Fruit fly (Drosophila melanogaster) whole organism, prepupa: Measurements from ENCODE around the gene a10.

ENCODE experiments used
- CG11294 ChIP-seq: fragments of 200-800 bp; sonication (Bioruptor generic); IDR thresholded peaks from 2 replicates; pipeline ENCODE4 v1.3.6; 2022; ENCODE audit warnings: missing biosample characterization, missing genetic modification characterization
- CG11762 ChIP-seq: fragments of 200-800 bp; sonication (Bioruptor generic); optimal IDR thresholded peaks from 3 replicates; lab custom pipeline; 2016; ENCODE audit warnings: missing biosample characterization, missing genetic modification characterization; ENCODE audit not compliant: insufficient read depth
- CG4318 ChIP-seq: fragments of 200-800 bp; sonication (Bioruptor generic); optimal IDR thresholded peaks from 3 replicates; lab custom pipeline; 2017; ENCODE audit warnings: missing biosample characterization, mild to moderate bottlenecking, missing genetic modification characterization
- CG6854 ChIP-seq: fragments of 200-800 bp; sonication (Bioruptor generic); optimal IDR thresholded peaks from 2 replicates; lab custom pipeline; 2017; ENCODE audit warnings: missing biosample characterization, mild to moderate bottlenecking, missing genetic modification characterization
- Eip78C ChIP-seq: fragments of 200-800 bp; sonication (Bioruptor generic); peaks from one replicate; lab custom pipeline; 2016; ENCODE audit warnings: missing biosample characterization, missing genetic modification characterization
- Hr39 ChIP-seq: fragments of 200-800 bp; sonication (Bioruptor generic); optimal IDR thresholded peaks from 2 replicates; lab custom pipeline; 2016; ENCODE audit warnings: missing biosample characterization, missing genetic modification characterization
- Sox102F ChIP-seq: fragments of 200-800 bp; sonication (Bioruptor generic); optimal IDR thresholded peaks from 2 replicates; lab custom pipeline; 2016; ENCODE audit warnings: missing biosample characterization, mild to moderate bottlenecking, missing genetic modification characterization
- spab ChIP-seq: fragments of 200-800 bp; sonication (Bioruptor generic); optimal IDR thresholded peaks from 2 replicates; lab custom pipeline; 2017; ENCODE audit warnings: missing biosample characterization, mild to moderate bottlenecking, missing genetic modification characterization, missing genetic modification reagents
- ss ChIP-seq, 2 experiments: fragments of 200-800 bp; sonication (Bioruptor generic); optimal IDR thresholded peaks; 2 replicates in 1 of 2; 3 replicates in 1 of 2; lab custom pipeline; 2017 to 2018; ENCODE audit warnings: mild to moderate bottlenecking in 2 of 2, missing biosample characterization in 2 of 2, missing genetic modification characterization in 2 of 2, moderate library complexity in 1 of 2

DNA sequence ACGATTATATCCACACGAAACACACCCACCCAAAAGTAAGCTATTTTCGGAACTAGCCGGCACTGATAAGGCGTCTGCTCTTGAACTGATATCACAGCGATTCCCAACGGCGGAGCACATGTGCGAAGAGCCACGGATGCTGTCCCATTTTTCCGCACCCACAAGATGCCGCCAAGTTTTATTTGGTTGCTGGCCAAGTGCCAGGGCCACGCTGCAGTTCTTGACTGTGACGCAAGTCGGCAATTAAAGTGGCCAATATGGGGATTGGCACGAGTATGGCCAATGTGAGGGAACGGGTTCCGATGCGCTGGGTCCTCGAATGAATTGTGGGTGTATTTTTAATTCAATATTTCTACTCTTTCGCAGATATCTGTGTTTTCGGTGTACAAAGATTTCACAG lies 30.4 kb upstream of the a10 start:
- TF ChIP-seq spab = no peak
- no peak for TF ChIP-seq CG4318
- no peak for TF ChIP-seq ss (GFP tag; optimal IDR thresholded peaks at IDR 0.05; lab: Kevin White, UChicago)
- no peak for TF ChIP-seq CG11762 (GFP tag; lab: Kevin White, UChicago)
- TF ChIP-seq CG6854 = no peak
- TF ChIP-seq Sox102F (GFP tag; lab: Kevin White, UChicago) = no peak
- TF ChIP-seq Hr39 (GFP tag; lab: Kevin White, UChicago) = no peak
- peak; percentile 33 for TF ChIP-seq Eip78C
- no peak for TF ChIP-seq CG11294 (GFP tag; lab: Robert Waterston, UW)
